Fruit fly (Drosophila melanogaster) whole organism, prepupa: ENCODE results near the gene CG42819.

Source experiments
- Blimp-1 ChIP-seq: fragments of 200-800 bp; sonication (Bioruptor generic); optimal IDR thresholded peaks from 3 replicates; lab custom pipeline; 2017; ENCODE audit warnings: missing biosample characterization, missing genetic modification characterization, mild to moderate bottlenecking, moderate library complexity, missing genetic modification reagents
- CG10631 ChIP-seq: fragments of 200-800 bp; sonication (Bioruptor generic); optimal IDR thresholded peaks from 2 replicates; lab custom pipeline; 2016; ENCODE audit warnings: missing biosample characterization, missing genetic modification characterization
- CG10669 ChIP-seq: fragments of 200-800 bp; sonication (Bioruptor generic); optimal IDR thresholded peaks from 3 replicates; lab custom pipeline; 2018; ENCODE audit warnings: missing biosample characterization, mild to moderate bottlenecking, missing genetic modification characterization, moderate library complexity
- CG11294 ChIP-seq: fragments of 200-800 bp; sonication (Bioruptor generic); IDR thresholded peaks from 2 replicates; pipeline ENCODE4 v1.3.6; 2022; ENCODE audit warnings: missing biosample characterization, missing genetic modification characterization
- CG15336 ChIP-seq: fragments of 200-800 bp; sonication (Bioruptor generic); IDR thresholded peaks from 2 replicates; pipeline ENCODE4 v1.3.6; 2022; ENCODE audit warnings: missing biosample characterization, missing genetic modification characterization
- CG1621 ChIP-seq: fragments of 200-800 bp; sonication (Bioruptor generic); optimal IDR thresholded peaks from 3 replicates; lab custom pipeline; 2018; ENCODE audit warnings: missing biosample characterization, mild to moderate bottlenecking, missing genetic modification characterization
- CG3032 ChIP-seq: fragments of 200-800 bp; optimal IDR thresholded peaks from 2 replicates; lab custom pipeline; 2019; ENCODE audit warnings: missing biosample characterization, mild to moderate bottlenecking, missing genetic modification characterization, moderate library complexity
- CG31627 ChIP-seq: fragments of 200-800 bp; sonication (Bioruptor generic); optimal IDR thresholded peaks from 3 replicates; lab custom pipeline; 2016; ENCODE audit warnings: missing biosample characterization, missing genetic modification characterization
- CG32006 ChIP-seq: fragments of 200-800 bp; sonication (Bioruptor generic); optimal IDR thresholded peaks from 3 replicates; lab custom pipeline; 2017; ENCODE audit warnings: missing biosample characterization, mild to moderate bottlenecking, missing genetic modification characterization
- CG3919 ChIP-seq: fragments of 200-800 bp; sonication (Bioruptor generic); optimal IDR thresholded peaks from 3 replicates; lab custom pipeline; 2016; ENCODE audit warnings: missing biosample characterization, missing genetic modification characterization
- CG6163 ChIP-seq: fragments of 200-800 bp; sonication (Bioruptor generic); IDR thresholded peaks from 3 replicates; pipeline ENCODE4 v1.3.6; 2022; ENCODE audit warnings: missing biosample characterization, missing genetic modification characterization
- CG6792 ChIP-seq: fragments of 200-800 bp; sonication (Bioruptor generic); optimal IDR thresholded peaks from 3 replicates; lab custom pipeline; 2016; ENCODE audit warnings: missing biosample characterization, missing genetic modification characterization
- CG6808 ChIP-seq: fragments of 200-800 bp; sonication (Bioruptor generic); optimal IDR thresholded peaks from 3 replicates; lab custom pipeline; 2017; ENCODE audit warnings: missing biosample characterization, missing genetic modification characterization, mild to moderate bottlenecking, moderate library complexity, missing genetic modification reagents
- CG6854 ChIP-seq: fragments of 200-800 bp; sonication (Bioruptor generic); optimal IDR thresholded peaks from 2 replicates; lab custom pipeline; 2017; ENCODE audit warnings: missing biosample characterization, mild to moderate bottlenecking, missing genetic modification characterization
- CG7368 ChIP-seq: fragments of 200-800 bp; sonication (Bioruptor generic); optimal IDR thresholded peaks from 3 replicates; lab custom pipeline; 2016; ENCODE audit warnings: missing biosample characterization, missing genetic modification characterization
- CG8119 ChIP-seq: fragments of 200-800 bp; sonication (Bioruptor generic); IDR thresholded peaks from 3 replicates; pipeline ENCODE4 v1.3.6; 2022; ENCODE audit warnings: missing biosample characterization, missing genetic modification characterization
- CG8632 ChIP-seq: fragments of 200-800 bp; sonication (Bioruptor generic); optimal IDR thresholded peaks from 3 replicates; lab custom pipeline; 2016; ENCODE audit warnings: missing biosample characterization, missing genetic modification characterization
- CG9139 ChIP-seq: fragments of 200-800 bp; sonication (Bioruptor generic); optimal IDR thresholded peaks from 3 replicates; lab custom pipeline; 2017; ENCODE audit warnings: missing biosample characterization, mild to moderate bottlenecking, missing genetic modification characterization
- Eip75B ChIP-seq: fragments of 200-800 bp; sonication (Bioruptor generic); optimal IDR thresholded peaks from 3 replicates; lab custom pipeline; 2016; ENCODE audit warnings: missing biosample characterization, missing genetic modification characterization
- Eip78C ChIP-seq: fragments of 200-800 bp; sonication (Bioruptor generic); peaks from one replicate; lab custom pipeline; 2016; ENCODE audit warnings: missing biosample characterization, missing genetic modification characterization
- Eip93F ChIP-seq: fragments of 200-800 bp; sonication (Bioruptor generic); optimal IDR thresholded peaks from 2 replicates; lab custom pipeline; 2016; ENCODE audit warnings: missing biosample characterization, mild to moderate bottlenecking, missing genetic modification characterization
- Ets96B ChIP-seq: fragments of 200-800 bp; optimal IDR thresholded peaks from 2 replicates; lab custom pipeline; 2019; ENCODE audit warnings: missing biosample characterization, mild to moderate bottlenecking, missing genetic modification characterization, moderate library complexity
- Gug ChIP-seq: fragments of 200-800 bp; sonication (Bioruptor generic); IDR thresholded peaks from 2 replicates; pipeline ENCODE4 v1.3.6; 2022; ENCODE audit warnings: missing biosample characterization, missing genetic modification characterization
- Hr4 ChIP-seq: fragments of 200-800 bp; sonication (Bioruptor generic); optimal IDR thresholded peaks from 3 replicates; lab custom pipeline; 2016; ENCODE audit warnings: missing biosample characterization, missing genetic modification characterization
- Met ChIP-seq: fragments of 200-800 bp; sonication (Bioruptor generic); optimal IDR thresholded peaks from 3 replicates; lab custom pipeline; 2016; ENCODE audit warnings: missing biosample characterization, missing genetic modification characterization
- OdsH ChIP-seq: fragments of 200-800 bp; sonication (Bioruptor generic); optimal IDR thresholded peaks from 3 replicates; lab custom pipeline; 2016; ENCODE audit warnings: missing biosample characterization, missing genetic modification characterization
- Sox102F ChIP-seq: fragments of 200-800 bp; sonication (Bioruptor generic); optimal IDR thresholded peaks from 2 replicates; lab custom pipeline; 2016; ENCODE audit warnings: missing biosample characterization, mild to moderate bottlenecking, missing genetic modification characterization
- Sox14 ChIP-seq: fragments of 200-800 bp; sonication (Bioruptor generic); optimal IDR thresholded peaks from 3 replicates; lab custom pipeline; 2016; ENCODE audit warnings: missing biosample characterization, missing genetic modification characterization
- Sox15 ChIP-seq: fragments of 200-800 bp; sonication (Bioruptor generic); optimal IDR thresholded peaks from 3 replicates; lab custom pipeline; 2016; ENCODE audit warnings: missing biosample characterization, missing genetic modification characterization
- achi ChIP-seq: fragments of 200-800 bp; sonication (Bioruptor generic); optimal IDR thresholded peaks from 3 replicates; lab custom pipeline; 2016; ENCODE audit warnings: missing biosample characterization, missing genetic modification characterization
- acj6 ChIP-seq: fragments of 200-800 bp; sonication (Bioruptor generic); optimal IDR thresholded peaks from 3 replicates; lab custom pipeline; 2016; ENCODE audit warnings: missing biosample characterization, missing genetic modification characterization
- cyc ChIP-seq: fragments of 200-800 bp; sonication (Bioruptor generic); optimal IDR thresholded peaks from 3 replicates; lab custom pipeline; 2016; ENCODE audit warnings: missing biosample characterization, missing genetic modification characterization
- dac ChIP-seq: fragments of 200-800 bp; sonication (Bioruptor generic); optimal IDR thresholded peaks from 2 replicates; lab custom pipeline; 2017; ENCODE audit warnings: missing biosample characterization, mild to moderate bottlenecking, missing genetic modification characterization
- dsx ChIP-seq: fragments of 200-800 bp; optimal IDR thresholded peaks from 3 replicates; lab custom pipeline; 2019; ENCODE audit warnings: missing biosample characterization, mild to moderate bottlenecking, missing genetic modification characterization, moderate library complexity; ENCODE audit not compliant: poor library complexity, severe bottlenecking
- esn ChIP-seq: fragments of 200-800 bp; sonication (Bioruptor generic); optimal IDR thresholded peaks from 2 replicates; lab custom pipeline; 2016; ENCODE audit warnings: missing biosample characterization, mild to moderate bottlenecking, missing genetic modification characterization, moderate library complexity
- fkh ChIP-seq: fragments of 200-800 bp; sonication (Bioruptor generic); optimal IDR thresholded peaks from 3 replicates; lab custom pipeline; 2017; ENCODE audit warnings: missing biosample characterization, mild to moderate bottlenecking, missing genetic modification characterization, moderate library complexity
- net ChIP-seq: fragments of 200-800 bp; sonication (Bioruptor generic); optimal IDR thresholded peaks from 3 replicates; lab custom pipeline; 2016; ENCODE audit warnings: missing biosample characterization, missing genetic modification characterization
- ss ChIP-seq, 2 experiments: fragments of 200-800 bp; sonication (Bioruptor generic); optimal IDR thresholded peaks; 2 replicates in 1 of 2; 3 replicates in 1 of 2; lab custom pipeline; 2017 to 2018; ENCODE audit warnings: mild to moderate bottlenecking in 2 of 2, missing biosample characterization in 2 of 2, missing genetic modification characterization in 2 of 2, moderate library complexity in 1 of 2
- svp ChIP-seq: fragments of 200-800 bp; sonication (Bioruptor generic); peaks from one replicate; lab custom pipeline; 2016; ENCODE audit warnings: missing biosample characterization, missing genetic modification characterization
- vri ChIP-seq: fragments of 200-800 bp; sonication (Bioruptor generic); optimal IDR thresholded peaks from 3 replicates; lab custom pipeline; 2016; ENCODE audit warnings: missing biosample characterization, mild to moderate bottlenecking, missing genetic modification characterization

Gene CG42819

dm6 chr2L:8425212-8425611 is 36.1 kb upstream of the CG42819 start:
- TF ChIP-seq CG8119 (GFP tag; lab: Robert Waterston, UW) = no peak
- peak; percentile 68 for TF ChIP-seq vri (GFP tag; lab: Kevin White, UChicago)

dm6 chr2L:8424662-8425208 is 35.6 kb upstream of the CG42819 start:
- no peak for TF ChIP-seq CG9139 (GFP tag; lab: Kevin White, UChicago)
- TF ChIP-seq acj6 (GFP tag; lab: Kevin White, UChicago) = no peak
- no peak for TF ChIP-seq svp
- TF ChIP-seq CG1621 (tag; lab: Kevin White, UChicago) = no peak
- TF ChIP-seq Eip75B (GFP tag; lab: Kevin White, UChicago) = no peak
- TF ChIP-seq CG15336 (GFP tag; lab: Robert Waterston, UW) = no peak
- no peak for TF ChIP-seq achi
- TF ChIP-seq CG8632 (GFP tag; lab: Kevin White, UChicago) = no peak
- TF ChIP-seq Sox102F (GFP tag; lab: Kevin White, UChicago) = no peak
- no peak for TF ChIP-seq Met
- TF ChIP-seq Eip78C (GFP tag; lab: Kevin White, UChicago) = no peak
- no peak for TF ChIP-seq dac (GFP tag; lab: Kevin White, UChicago)
- no peak for TF ChIP-seq net
- no peak for TF ChIP-seq CG8119 (GFP tag; lab: Robert Waterston, UW)
- TF ChIP-seq CG3032 (tag; lab: Kevin White, UChicago) = no peak
- no peak for TF ChIP-seq esn
- TF ChIP-seq CG32006 (GFP tag; lab: Kevin White, UChicago) = no peak

dm6 chr2L:8424090-8424470 is 34.9 kb upstream of the CG42819 start:
- TF ChIP-seq Sox14 (GFP tag; lab: Kevin White, UChicago) (peak; percentile 80), CG31627 (GFP tag; lab: Kevin White, UChicago) (no peak), svp (peak; percentile 81), CG11294 (GFP tag; lab: Robert Waterston, UW) (no peak), Gug (GFP tag; lab: Robert Waterston, UW) (no peak), ss (GFP tag; optimal IDR thresholded peaks at IDR 0.05; lab: Kevin White, UChicago) (peak in 1 of 2 experiments; percentile 40), CG6163 (GFP tag; lab: Robert Waterston, UW) (peak; percentile 37; the same call in 1 of the 3 replicates), Eip75B (GFP tag; lab: Kevin White, UChicago) (no peak), Ets96B (no peak), vri (GFP tag; lab: Kevin White, UChicago) (peak; percentile 6)

dm6 chr2L:8423460-8424089 is 34.4 kb upstream of the CG42819 start:
- TF ChIP-seq Eip93F (GFP tag; lab: Kevin White, UChicago) (no peak), CG8632 (GFP tag; lab: Kevin White, UChicago) (no peak), CG6854 (GFP tag; lab: Kevin White, UChicago) (no peak), CG8119 (GFP tag; lab: Robert Waterston, UW) (no peak), OdsH (GFP tag; lab: Kevin White, UChicago) (no peak), CG6808 (GFP tag; lab: Kevin White, UChicago) (peak; percentile 58), CG11294 (GFP tag; lab: Robert Waterston, UW) (no peak), fkh (GFP tag; lab: Kevin White, UChicago) (peak; percentile 23), esn (peak; percentile 35), CG1621 (tag; lab: Kevin White, UChicago) (no peak), Eip78C (GFP tag; lab: Kevin White, UChicago) (peak; percentile 54), Sox15 (no peak), CG10669 (GFP tag; lab: Kevin White, UChicago) (peak; percentile 36), Hr4 (peak; percentile 3), Met (peak; percentile 40), CG6792 (no peak), Gug (GFP tag; lab: Robert Waterston, UW) (no peak), Ets96B (peak; percentile 20), CG3919 (GFP tag; lab: Kevin White, UChicago) (peak; percentile 7), acj6 (GFP tag; lab: Kevin White, UChicago) (peak; percentile 6), svp (peak; percentile 53), cyc (GFP tag; lab: Kevin White, UChicago) (no peak), ss (GFP tag; optimal IDR thresholded peaks at IDR 0.05; lab: Kevin White, UChicago) (peak in 1 of 2 experiments; percentile 33), CG7368 (no peak), Blimp-1 (GFP tag; lab: Kevin White, UChicago) (no peak), dsx (GFP tag; lab: Kevin White, UChicago) (no peak), Sox102F (GFP tag; lab: Kevin White, UChicago) (peak; percentile 57), CG10631 (peak; percentile 24), CG6163 (GFP tag; lab: Robert Waterston, UW) (no peak), dac (GFP tag; lab: Kevin White, UChicago) (no peak)
